Fruit fly (Drosophila melanogaster): Measurements from ENCODE around the gene Tat.
A peak's percentile ranks its signal among the peaks of the same experiment; 100 is the strongest.

The Tat gene

dm6 chrX:14213509-14214154 is 47.4 kb upstream of the Tat start (continued):
- TF ChIP-seq D19B (GFP tag; optimal IDR thresholded peaks at IDR 0.05): no peak
- no peak for TF ChIP-seq Doc3 (GFP tag; IDR thresholded peaks at IDR 0.05; ENCODE audit: partially characterized antibody)
- peak; percentile 59 for TF ChIP-seq row (GFP tag; IDR thresholded peaks at IDR 0.05)
- no peak for TF ChIP-seq ash1 (GFP tag; optimal IDR thresholded peaks at IDR 0.05)
- TF ChIP-seq Opbp (GFP tag; IDR thresholded peaks at IDR 0.05; ENCODE audit: partially characterized antibody): no peak
- TF ChIP-seq cas (GFP tag; IDR thresholded peaks at IDR 0.05): no peak
- no peak for TF ChIP-seq nerfin-2 (GFP tag; IDR thresholded peaks at IDR 0.05; ENCODE audit: partially characterized antibody)
- no peak for TF ChIP-seq ato (GFP tag; IDR thresholded peaks at IDR 0.05; ENCODE audit: partially characterized antibody)
- peak; percentile 40; the same call in 1 of the 2 replicates for TF ChIP-seq CG6689 (GFP tag; IDR thresholded peaks at IDR 0.05)
- peak; percentile 35 for TF ChIP-seq nmo (GFP tag; optimal IDR thresholded peaks at IDR 0.05)
- peak; percentile 10 for TF ChIP-seq CG1602 (GFP tag; optimal IDR thresholded peaks at IDR 0.05)
- peak; percentile 53 for TF ChIP-seq abd-A (tag; optimal IDR thresholded peaks at IDR 0.05)
- no peak for TF ChIP-seq CG3995 (GFP tag; optimal IDR thresholded peaks at IDR 0.05)
- TF ChIP-seq CG14441 (GFP tag; IDR thresholded peaks at IDR 0.05): peak; percentile 31; the same call in 1 of the 2 replicates
- TF ChIP-seq CG11696 (GFP tag; IDR thresholded peaks at IDR 0.05): no peak
- peak; percentile 1 for TF ChIP-seq CG1603 (tag; optimal IDR thresholded peaks at IDR 0.05)
- TF ChIP-seq tin (GFP tag; optimal IDR thresholded peaks at IDR 0.05): peak; percentile 15
- no peak for TF ChIP-seq tgo (GFP tag; IDR thresholded peaks at IDR 0.05)
- peak; percentile 27 for TF ChIP-seq fd3F (GFP tag; optimal IDR thresholded peaks at IDR 0.05)
- 0 out of 3 replicates have a peak, but pooled peaks have one; percentile 33 for TF ChIP-seq B-H1 (GFP tag; IDR thresholded peaks at IDR 0.05)
- peak in 1 of 2 experiments; percentile 69 for TF ChIP-seq Hr78 (GFP tag; optimal IDR thresholded peaks at IDR 0.05)
- TF ChIP-seq CG5180 (GFP tag; optimal IDR thresholded peaks at IDR 0.05): peak; percentile 66
- 0 out of 3 replicates have a peak, but pooled peaks have one; percentile 31 for TF ChIP-seq ci (GFP tag; IDR thresholded peaks at IDR 0.05)
- TF ChIP-seq CG8478 (optimal IDR thresholded peaks at IDR 0.05): no peak
- no peak for TF ChIP-seq gsb-n (tag; optimal IDR thresholded peaks at IDR 0.05)
- TF ChIP-seq tio (GFP tag; optimal IDR thresholded peaks at IDR 0.05): peak; percentile 32
- no peak for TF ChIP-seq BEAF-32 (GFP tag; optimal IDR thresholded peaks at IDR 0.05)
- no peak for TF ChIP-seq hb (GFP tag; IDR thresholded peaks at IDR 0.05; ENCODE audit: partially characterized antibody)
- TF ChIP-seq CG11504 (tag; optimal IDR thresholded peaks at IDR 0.05): peak; percentile 65
- TF ChIP-seq Adf1 (GFP tag; IDR thresholded peaks at IDR 0.05): no peak
- peak; percentile 46 for TF ChIP-seq CG10979 (tag; optimal IDR thresholded peaks at IDR 0.05)
- TF ChIP-seq CG7963 (GFP tag; IDR thresholded peaks at IDR 0.05; ENCODE audit: partially characterized antibody): no peak
- TF ChIP-seq Hr51 (GFP tag; optimal IDR thresholded peaks at IDR 0.05): peak in 1 of 2 experiments; percentile 57
- TF ChIP-seq CG1024 (GFP tag; IDR thresholded peaks at IDR 0.05): no peak
- no peak for TF ChIP-seq CG10274 (GFP tag; optimal IDR thresholded peaks at IDR 0.05)
- no peak for TF ChIP-seq Lpt (GFP tag; optimal IDR thresholded peaks at IDR 0.05)
- TF ChIP-seq CG6175 (GFP tag; IDR thresholded peaks at IDR 0.05): peak; percentile 32; the same call in 1 of the 3 replicates
- TF ChIP-seq CG13624 (GFP tag; optimal IDR thresholded peaks at IDR 0.05): no peak
- TF ChIP-seq Abd-B (GFP tag; optimal IDR thresholded peaks at IDR 0.05): peak; percentile 33
- no peak for TF ChIP-seq Bteb2 (GFP tag; optimal IDR thresholded peaks at IDR 0.05)
- TF ChIP-seq bbx (GFP tag; IDR thresholded peaks at IDR 0.05; ENCODE audit: partially characterized antibody): no peak
- TF ChIP-seq CG14965 (GFP tag; optimal IDR thresholded peaks at IDR 0.05; ENCODE audit: borderline replicate concordance): no peak
- TF ChIP-seq PHDP (tag; optimal IDR thresholded peaks at IDR 0.05): peak; percentile 22
- TF ChIP-seq CG8924 (tag; optimal IDR thresholded peaks at IDR 0.05): peak; percentile 21
- no peak for TF ChIP-seq Fer2 (tag; optimal IDR thresholded peaks at IDR 0.05)
- no peak for TF ChIP-seq CG9215 (GFP tag; IDR thresholded peaks at IDR 0.05)
- TF ChIP-seq dysf (GFP tag; IDR thresholded peaks at IDR 0.05): peak; percentile 51; the same call in 1 of the 3 replicates
- TF ChIP-seq CG1233 (GFP tag; optimal IDR thresholded peaks at IDR 0.05): no peak
- TF ChIP-seq CG2199 (GFP tag; IDR thresholded peaks at IDR 0.05): no peak

Measured in whole organism, embryonic.